Fruit fly (Drosophila melanogaster): ENCODE results near the gene CG32264.

- TF ChIP-seq psq (optimal IDR thresholded peaks at IDR 0.05) (no peak), h (optimal IDR thresholded peaks at IDR 0.05) (no peak), insv (optimal IDR thresholded peaks at IDR 0.05) (no peak), ttk (optimal IDR thresholded peaks at IDR 0.05) (no peak), Sin3A (optimal IDR thresholded peaks at IDR 0.05) (no peak)
Measured at dm6 chr3L:3778463-3778862, 27.8 kb downstream of the CG32264 start.

Measured in Kc167 (cell line).